Fruit fly (Drosophila melanogaster): ENCODE measurements around the gene Lcp65Af.

The Lcp65Af gene

dm6 chr3L:6140771-6141472, 4.3 kb upstream of the Lcp65Af start (continued):
- TF ChIP-seq aop (GFP tag; IDR thresholded peaks at IDR 0.05), result no peak
- TF ChIP-seq sisA (GFP tag; IDR thresholded peaks at IDR 0.05), result no peak
- TF ChIP-seq NC2β (GFP tag; optimal IDR thresholded peaks at IDR 0.05), result no peak
- TF ChIP-seq fru (optimal IDR thresholded peaks at IDR 0.05), result no peak
- TF ChIP-seq Xrp1 (GFP tag; IDR thresholded peaks at IDR 0.05), result no peak
- no peak for TF ChIP-seq CG8290 (GFP tag; optimal IDR thresholded peaks at IDR 0.05)
- peak in 1 of 2 experiments; percentile 35 for TF ChIP-seq CG8290 (tag; optimal IDR thresholded peaks at IDR 0.05)
- no peak for TF ChIP-seq jigr1 (GFP tag; IDR thresholded peaks at IDR 0.05)
- peak; percentile 24; the same call in 1 of the 2 replicates for TF ChIP-seq CG14441 (GFP tag; IDR thresholded peaks at IDR 0.05)
- TF ChIP-seq cas (GFP tag; IDR thresholded peaks at IDR 0.05), result no peak
- no peak for TF ChIP-seq Atf-2 (GFP tag; optimal IDR thresholded peaks at IDR 0.05)
- TF ChIP-seq Adf1 (GFP tag; IDR thresholded peaks at IDR 0.05), result no peak
- TF ChIP-seq CG14050 (GFP tag; IDR thresholded peaks at IDR 0.05), result no peak; the same call in 2 of the 3 replicates
- TF ChIP-seq Sox102F (GFP tag; optimal IDR thresholded peaks at IDR 0.05), result no peak
- TF ChIP-seq dysf (GFP tag; IDR thresholded peaks at IDR 0.05), result peak; percentile 45; the same call in 1 of the 3 replicates
- TF ChIP-seq CG12659 (GFP tag; optimal IDR thresholded peaks at IDR 0.05), result peak; percentile 4
- no peak for TF ChIP-seq yki (optimal IDR thresholded peaks at IDR 0.05)
- no peak for TF ChIP-seq CG14710 (tag; optimal IDR thresholded peaks at IDR 0.05)
- no peak for TF ChIP-seq MESR4 (GFP tag; optimal IDR thresholded peaks at IDR 0.05)
- no peak for TF ChIP-seq CkIIα-i1 (GFP tag; IDR thresholded peaks at IDR 0.05)
- TF ChIP-seq gt (GFP tag; IDR thresholded peaks at IDR 0.05), result no peak
- no peak for TF ChIP-seq gcm (GFP tag; optimal IDR thresholded peaks at IDR 0.05)
- peak; percentile 39; the same call in 1 of the 2 replicates for TF ChIP-seq CG9932 (GFP tag; IDR thresholded peaks at IDR 0.05)
- no peak for TF ChIP-seq CG7745 (tag; optimal IDR thresholded peaks at IDR 0.05)
- peak; percentile 12 for TF ChIP-seq sd (tag; optimal IDR thresholded peaks at IDR 0.05)
- TF ChIP-seq pros (GFP tag; optimal IDR thresholded peaks at IDR 0.05), result peak; percentile 19

dm6 chr3L:6139924-6140574, 3.5 kb upstream of the Lcp65Af start, which contains the start of gene Cpr65Av:
Cpr65Av (minus strand) TSS chr3L:6139974.
- TF ChIP-seq CG17912 (GFP tag; optimal IDR thresholded peaks at IDR 0.05) (peak; percentile 13), pita (GFP tag; optimal IDR thresholded peaks at IDR 0.05) (no peak), ac (GFP tag; optimal IDR thresholded peaks at IDR 0.05) (no peak), fd64A (GFP tag; optimal IDR thresholded peaks at IDR 0.05) (peak; percentile 16), CG13296 (GFP tag; optimal IDR thresholded peaks at IDR 0.05) (no peak), Rx (GFP tag; IDR thresholded peaks at IDR 0.05) (no peak), CG9932 (GFP tag; IDR thresholded peaks at IDR 0.05) (no peak), PHDP (tag; optimal IDR thresholded peaks at IDR 0.05) (peak; percentile 54), CG10565 (GFP tag; optimal IDR thresholded peaks at IDR 0.05) (no peak), Nf-YB (GFP tag; optimal IDR thresholded peaks at IDR 0.05) (no peak), CG14860 (GFP tag; IDR thresholded peaks at IDR 0.05; ENCODE audit: partially characterized antibody) (no peak), CG1602 (GFP tag; optimal IDR thresholded peaks at IDR 0.05) (no peak), tgo (GFP tag; IDR thresholded peaks at IDR 0.05) (no peak), CG14050 (GFP tag; IDR thresholded peaks at IDR 0.05) (peak; percentile 29; the same call in 1 of the 3 replicates), Bgb (GFP tag; IDR thresholded peaks at IDR 0.05; ENCODE audit: partially characterized antibody) (no peak), HLH3B (GFP tag; IDR thresholded peaks at IDR 0.05) (0 out of 2 replicates have a peak, but pooled peaks have one; percentile 34), HmgZ (tag; optimal IDR thresholded peaks at IDR 0.05) (no peak), nau (GFP tag; optimal IDR thresholded peaks at IDR 0.05) (peak; percentile 3), Nf-YC (tag; optimal IDR thresholded peaks at IDR 0.05) (no peak), Neu2 (GFP tag; optimal IDR thresholded peaks at IDR 0.05; ENCODE audit: borderline replicate concordance) (no peak), CG17359 (tag; optimal IDR thresholded peaks at IDR 0.05) (peak; percentile 40), CG15011 (GFP tag; optimal IDR thresholded peaks at IDR 0.05) (peak; percentile 6), eve (GFP tag; optimal IDR thresholded peaks at IDR 0.05) (peak in 1 of 2 experiments; percentile 21), Dad (GFP tag; optimal IDR thresholded peaks at IDR 0.05) (no peak), dm (GFP tag; optimal IDR thresholded peaks at IDR 0.05) (no peak), hkb (optimal IDR thresholded peaks at IDR 0.05) (no peak), hkb (GFP tag; IDR thresholded peaks at IDR 0.05) (peak; percentile 28; the same call in 1 of the 2 replicates)

Data from whole organism, embryonic.